Worm (Caenorhabditis elegans) whole organism, L4 larva: ENCODE data around the gene gst-11.

Experiments
- F37D6.2 ChIP-seq: sonication (generic microtip); optimal IDR thresholded peaks from 2 replicates; lab custom pipeline; 2016; ENCODE audit warnings: mild to moderate bottlenecking, missing genetic modification characterization, missing compliant biosample characterization
- F44E2.7 ChIP-seq: fragments of 200-800 bp; sonication (Bioruptor generic); IDR thresholded peaks from 2 replicates; pipeline ENCODE4 v2.1.2; 2022; ENCODE audit warnings: missing genetic modification characterization, missing compliant biosample characterization
- Y105C5A.15 ChIP-seq: fragments of 200-800 bp; sonication (Bioruptor generic); IDR thresholded peaks from 2 replicates; pipeline ENCODE4 v1.3.6; 2022; ENCODE audit warnings: missing genetic modification characterization, missing compliant biosample characterization
- Y48G9A.11 ChIP-seq: fragments of 200-800 bp; sonication (Bioruptor generic); IDR thresholded peaks from 2 replicates; pipeline ENCODE4 v1.3.6; 2022; ENCODE audit warnings: missing genetic modification reagents, missing genetic modification characterization, missing compliant biosample characterization
- arid-1 ChIP-seq: fragments of 200-800 bp; sonication (Bioruptor generic); conservative IDR thresholded peaks from 2 replicates; pipeline ENCODE4 v1.3.6; 2022; ENCODE audit warnings: missing genetic modification reagents, missing genetic modification characterization, missing compliant biosample characterization
- ceh-20 ChIP-seq: fragments of 200-800 bp; sonication (Bioruptor generic); IDR thresholded peaks from 2 replicates; pipeline ENCODE4 v1.3.6; 2022; ENCODE audit warnings: missing genetic modification reagents, missing genetic modification characterization, missing compliant biosample characterization
- ceh-82 ChIP-seq: sonication (generic microtip); optimal IDR thresholded peaks from 2 replicates; lab custom pipeline; 2017; ENCODE audit warnings: missing biosample characterization, missing genetic modification characterization
- daf-12 ChIP-seq: fragments of 150-350 bp; optimal IDR thresholded peaks from 2 replicates; lab custom pipeline; 2014; ENCODE audit warnings: missing biosample characterization, missing genetic modification reagents, missing genetic modification characterization
- daf-16 ChIP-seq, 3 experiments: sonication (generic microtip); optimal IDR thresholded peaks; 2 replicates each; lab custom pipeline; 2016 to 2017; ENCODE audit warnings: missing genetic modification characterization in 3 of 3, missing genetic modification reagents in 3 of 3, mild to moderate bottlenecking in 2 of 3, missing compliant biosample characterization in 2 of 3, missing biosample characterization in 1 of 3, moderate library complexity in 1 of 3
- daf-19 ChIP-seq: fragments of 200-800 bp; sonication (Bioruptor generic); conservative IDR thresholded peaks from 2 replicates; pipeline ENCODE4 v1.3.6; 2022; ENCODE audit warnings: missing genetic modification characterization, missing compliant biosample characterization
- daf-8 ChIP-seq: fragments of 200-800 bp; sonication (Bioruptor generic); IDR thresholded peaks from 2 replicates; pipeline ENCODE4 v1.3.6; 2022; ENCODE audit warnings: missing genetic modification characterization, missing compliant biosample characterization
- dmd-6 ChIP-seq: fragments of 200-800 bp; sonication (Bioruptor generic); IDR thresholded peaks from 2 replicates; pipeline ENCODE4 v1.3.6; 2022; ENCODE audit warnings: missing genetic modification reagents, missing genetic modification characterization, missing compliant biosample characterization
- dpl-1 ChIP-seq: fragments of 150-350 bp; optimal IDR thresholded peaks from 2 replicates; lab custom pipeline; 2014; ENCODE audit warnings: missing biosample characterization, missing genetic modification reagents, missing genetic modification characterization
- dve-1 ChIP-seq: sonication (generic microtip); optimal IDR thresholded peaks from 2 replicates; lab custom pipeline; 2017; ENCODE audit warnings: antibody characterized with exemption, mild to moderate bottlenecking, missing genetic modification characterization, missing compliant biosample characterization; ENCODE audit not compliant: insufficient read depth
- fos-1 ChIP-seq: fragments of 150-350 bp; optimal IDR thresholded peaks from 2 replicates; lab custom pipeline; 2014; ENCODE audit warnings: missing biosample characterization, missing genetic modification characterization
- hif-1 ChIP-seq, 2 experiments: sonication (generic microtip); optimal IDR thresholded peaks; 2 replicates each; lab custom pipeline; 2016 to 2017; ENCODE audit warnings: missing compliant biosample characterization in 2 of 2, missing genetic modification characterization in 2 of 2, missing genetic modification reagents in 2 of 2, missing genotype in 2 of 2, mild to moderate bottlenecking in 1 of 2
- hlh-11 ChIP-seq: fragments of 200-800 bp; sonication (Bioruptor generic); optimal IDR thresholded peaks from 2 replicates; lab custom pipeline; 2018; ENCODE audit warnings: mild to moderate bottlenecking, missing genetic modification characterization, missing compliant biosample characterization
- lim-7 ChIP-seq: fragments of 200-800 bp; sonication (Bioruptor generic); IDR thresholded peaks from 2 replicates; pipeline ENCODE4 v1.3.6; 2022; ENCODE audit warnings: missing genetic modification characterization, missing compliant biosample characterization
- lin-15B ChIP-seq: fragments of 150-350 bp; sonication (generic microtip); optimal IDR thresholded peaks from 3 replicates; lab custom pipeline; 2014; ENCODE audit warnings: missing biosample characterization, missing genetic modification characterization
- lsy-2 ChIP-seq, 2 experiments: fragments of 150-350 bp in 1 of 2; sonication (generic microtip) in 1 of 2; optimal IDR thresholded peaks; 2 replicates each; lab custom pipeline; 2014 to 2017; ENCODE audit warnings: missing biosample characterization in 2 of 2, missing genetic modification characterization in 2 of 2
- madf-5 ChIP-seq, 2 experiments: fragments of 200-800 bp; sonication (Bioruptor generic); IDR thresholded peaks; 2 replicates each; pipeline ENCODE4 v1.3.6; 2022; ENCODE audit warnings: missing compliant biosample characterization in 2 of 2, missing genetic modification characterization in 2 of 2
- nhr-10 ChIP-seq: fragments of 150-350 bp; optimal IDR thresholded peaks from 2 replicates; lab custom pipeline; 2014; ENCODE audit warnings: missing biosample characterization, missing genetic modification characterization
- nhr-11 ChIP-seq: fragments of 150-350 bp; optimal IDR thresholded peaks from 2 replicates; lab custom pipeline; 2014; ENCODE audit warnings: missing biosample characterization, missing genetic modification characterization
- nhr-111 ChIP-seq: fragments of 200-800 bp; sonication (Bioruptor generic); optimal IDR thresholded peaks from 2 replicates; lab custom pipeline; 2018; ENCODE audit warnings: mild to moderate bottlenecking, missing genetic modification characterization, missing compliant biosample characterization
- nhr-237 ChIP-seq: sonication (generic microtip); optimal IDR thresholded peaks from 2 replicates; lab custom pipeline; 2017; ENCODE audit warnings: missing biosample characterization, missing genetic modification characterization
- nhr-25 ChIP-seq: sonication (generic microtip); optimal IDR thresholded peaks from 2 replicates; lab custom pipeline; 2017; ENCODE audit warnings: missing genetic modification characterization, mild to moderate bottlenecking, missing compliant biosample characterization, antibody characterized with exemption, moderate library complexity, borderline replicate concordance; ENCODE audit not compliant: insufficient read depth
- nhr-28 ChIP-seq: fragments of 150-350 bp; optimal IDR thresholded peaks from 2 replicates; lab custom pipeline; 2014; ENCODE audit warnings: missing biosample characterization, missing genetic modification characterization
- nhr-41 ChIP-seq: fragments of 200-800 bp; sonication (Bioruptor generic); IDR thresholded peaks from 2 replicates; pipeline ENCODE4 v1.3.6; 2022; ENCODE audit warnings: missing genetic modification reagents, missing genetic modification characterization, missing compliant biosample characterization
- nhr-48 ChIP-seq: sonication (generic microtip); optimal IDR thresholded peaks from 2 replicates; lab custom pipeline; 2016; ENCODE audit warnings: mild to moderate bottlenecking, missing genetic modification characterization, missing compliant biosample characterization
- nhr-6 ChIP-seq: fragments of 150-350 bp; optimal IDR thresholded peaks from 2 replicates; lab custom pipeline; 2014; ENCODE audit warnings: missing biosample characterization, missing genetic modification characterization
- nhr-76 ChIP-seq: fragments of 150-350 bp; optimal IDR thresholded peaks from 2 replicates; lab custom pipeline; 2014; ENCODE audit warnings: missing biosample characterization, missing genetic modification characterization
- pqm-1 ChIP-seq: sonication (generic microtip); optimal IDR thresholded peaks from 2 replicates; lab custom pipeline; 2017; ENCODE audit warnings: missing biosample characterization, missing genetic modification characterization
- rbr-2 ChIP-seq: sonication (generic microtip); optimal IDR thresholded peaks from 2 replicates; lab custom pipeline; 2016; ENCODE audit warnings: missing genotype, missing genetic modification characterization, missing compliant biosample characterization
- sdz-12 ChIP-seq: fragments of 200-800 bp; sonication (Bioruptor generic); optimal IDR thresholded peaks from 2 replicates; lab custom pipeline; 2018; ENCODE audit warnings: mild to moderate bottlenecking, missing genetic modification characterization, missing compliant biosample characterization
- set-16 ChIP-seq: fragments of 200-800 bp; sonication (Bioruptor generic); IDR thresholded peaks from 2 replicates; pipeline ENCODE4 v1.3.6; 2022; ENCODE audit warnings: missing genetic modification reagents, missing genetic modification characterization, missing compliant biosample characterization
- snpc-1.2 ChIP-seq: fragments of 200-800 bp; sonication (Bioruptor generic); IDR thresholded peaks from 2 replicates; pipeline ENCODE4 v1.3.6; 2022; ENCODE audit warnings: missing genetic modification reagents, missing genetic modification characterization, missing compliant biosample characterization
- snpc-4 ChIP-seq: fragments of 150-350 bp; optimal IDR thresholded peaks from 2 replicates; lab custom pipeline; 2014; ENCODE audit warnings: missing biosample characterization, missing genetic modification characterization
- spr-1 ChIP-seq: sonication (generic microtip); optimal IDR thresholded peaks from 2 replicates; lab custom pipeline; 2016; ENCODE audit warnings: mild to moderate bottlenecking, missing genetic modification characterization, missing compliant biosample characterization
- tra-1 ChIP-seq: fragments of 200-800 bp; sonication (Bioruptor generic); IDR thresholded peaks from 2 replicates; pipeline ENCODE4 v1.3.6; 2022; ENCODE audit warnings: missing genetic modification reagents, missing genetic modification characterization, missing compliant biosample characterization
- unc-62 ChIP-seq, 3 experiments: fragments of 150-350 bp in 1 of 3; sonication (generic microtip); optimal IDR thresholded peaks in 2 of 3; peaks in 1 of 3; 1 replicate in 1 of 3; 2 replicates in 2 of 3; lab custom pipeline; 2014 to 2017; ENCODE audit warnings: missing biosample characterization in 3 of 3, missing genetic modification characterization in 3 of 3, missing genetic modification reagents in 3 of 3, missing genotype in 1 of 3
- vab-7 ChIP-seq: fragments of 200-800 bp; sonication (Bioruptor generic); IDR thresholded peaks from 2 replicates; pipeline ENCODE4 v1.3.6; 2022; ENCODE audit warnings: missing genetic modification reagents, missing genetic modification characterization, missing compliant biosample characterization
- zfp-2 ChIP-seq: sonication (generic microtip); optimal IDR thresholded peaks from 2 replicates; lab custom pipeline; 2016; ENCODE audit warnings: mild to moderate bottlenecking, missing genetic modification characterization, missing compliant biosample characterization
- zip-11 ChIP-seq: fragments of 200-800 bp; sonication (Bioruptor generic); IDR thresholded peaks from 2 replicates; pipeline ENCODE4 v1.3.6; 2022; ENCODE audit warnings: missing genetic modification characterization, missing compliant biosample characterization
- ztf-7 ChIP-seq: fragments of 150-350 bp; optimal IDR thresholded peaks from 2 replicates; lab custom pipeline; 2014; ENCODE audit warnings: missing biosample characterization, missing genetic modification characterization

gst-11 gene

ce11 chrX:3605727-3606126 lies 27.8 kb downstream of the gst-11 start, which contains the start of gene C18B2.4 (continued):
- peak; percentile 28; the same call in 1 of the 2 replicates for TF ChIP-seq set-16 (GFP tag; lab: Robert Waterston, UW)
- TF ChIP-seq Y105C5A.15, result no peak

ce11 chrX:3602622-3603021 lies 30.9 kb downstream of the gst-11 start:
- TF ChIP-seq madf-5 (GFP tag; IDR thresholded peaks at IDR 0.05; lab: Robert Waterston, UW), result no peak
- no peak for TF ChIP-seq nhr-41
- no peak for TF ChIP-seq ceh-82 (tag; lab: Kevin White, UChicago)
- no peak for TF ChIP-seq ceh-20 (GFP tag; lab: Robert Waterston, UW)

ce11 chrX:3601531-3601930 lies 32.0 kb downstream of the gst-11 start, which contains the start of gene C18B2.3:
Gene C18B2.3 (plus strand): TSS chrX:3601831.
- TF ChIP-seq tra-1 (GFP tag; lab: Robert Waterston, UW) (no peak), nhr-10 (tag; lab: Kevin White, UChicago) (no peak), unc-62 (GFP tag; optimal IDR thresholded peaks at IDR 0.05 in 1 of 2; lab: Kevin White, UChicago) (peak in 1 of 2 experiments; percentile 87), unc-62 (tag; optimal IDR thresholded peaks at IDR 0.05; lab: Kevin White, UChicago) (no peak), hif-1 (tag; optimal IDR thresholded peaks at IDR 0.05; lab: Kevin White, UChicago) (no peak), F44E2.7 (GFP tag; lab: Robert Waterston, UW) (no peak), daf-8 (GFP tag; lab: Robert Waterston, UW) (no peak)

- no peak for TF ChIP-seq zip-11 (GFP tag; lab: Robert Waterston, UW)
- peak; percentile 13; the same call in 1 of the 2 replicates for TF ChIP-seq dmd-6 (GFP tag; lab: Robert Waterston, UW)
- TF ChIP-seq fos-1, result no peak
- TF ChIP-seq snpc-4 (tag; lab: Kevin White, UChicago), result no peak
- no peak for TF ChIP-seq nhr-11 (tag; lab: Kevin White, UChicago)
- no peak for TF ChIP-seq snpc-1.2 (GFP tag; lab: Robert Waterston, UW)
- no peak for TF ChIP-seq nhr-237 (tag; lab: Kevin White, UChicago)
- TF ChIP-seq pqm-1 (tag; lab: Kevin White, UChicago), result peak; percentile 46
- no peak for TF ChIP-seq nhr-25 (tag; lab: Kevin White, UChicago)
- no peak for TF ChIP-seq lin-15B (tag; lab: Kevin White, UChicago)
- TF ChIP-seq nhr-76, result no peak
- no peak for TF ChIP-seq lim-7
- no peak for TF ChIP-seq sdz-12 (GFP tag; lab: Kevin White, UChicago)
- TF ChIP-seq Y48G9A.11 (GFP tag; lab: Robert Waterston, UW), result no peak
- TF ChIP-seq vab-7, result no peak
- TF ChIP-seq daf-16 (GFP tag; optimal IDR thresholded peaks at IDR 0.05; lab: Kevin White, UChicago), result no peak
- peak; percentile 80 for TF ChIP-seq daf-16 (tag; optimal IDR thresholded peaks at IDR 0.05; lab: Kevin White, UChicago)
- TF ChIP-seq ztf-7, result no peak
- no peak for TF ChIP-seq madf-5 (GFP tag; IDR thresholded peaks at IDR 0.05; lab: Robert Waterston, UW)
- no peak for TF ChIP-seq zfp-2
- no peak for TF ChIP-seq lsy-2 (tag; optimal IDR thresholded peaks at IDR 0.05; lab: Kevin White, UChicago)
- TF ChIP-seq hlh-11, result peak; percentile 47
- no peak for TF ChIP-seq rbr-2 (tag; lab: Kevin White, UChicago)
- no peak for TF ChIP-seq set-16 (GFP tag; lab: Robert Waterston, UW)
- TF ChIP-seq nhr-111, result no peak
- TF ChIP-seq unc-62 (GFP tag; optimal IDR thresholded peaks at IDR 0.05 in 1 of 2; lab: Kevin White, UChicago), result no peak
- no peak for TF ChIP-seq unc-62 (tag; optimal IDR thresholded peaks at IDR 0.05; lab: Kevin White, UChicago)
- TF ChIP-seq nhr-6, result no peak
- TF ChIP-seq dpl-1 (GFP tag; lab: Kevin White, UChicago), result no peak
- no peak for TF ChIP-seq F37D6.2 (tag; lab: Kevin White, UChicago)
- peak; percentile 57 for TF ChIP-seq nhr-28
- peak; percentile 63 for TF ChIP-seq dve-1 (tag; lab: Kevin White, UChicago)
- no peak for TF ChIP-seq daf-12 (tag; lab: Kevin White, UChicago)
- TF ChIP-seq F44E2.7 (GFP tag; lab: Robert Waterston, UW), result no peak
- no peak for TF ChIP-seq daf-19 (GFP tag; lab: Robert Waterston, UW)
- TF ChIP-seq arid-1, result no peak
- TF ChIP-seq nhr-10 (tag; lab: Kevin White, UChicago), result no peak
- no peak for TF ChIP-seq nhr-48
- no peak for TF ChIP-seq spr-1 (tag; lab: Kevin White, UChicago)
Measured at ce11 chrX:3600390-3600789, 33.2 kb downstream of the gst-11 start, which contains the start of gene cgr-1. Gene cgr-1 (minus strand): TSS chrX:3600457.
